Worm (Caenorhabditis elegans) whole organism, L4/young adult: ENCODE measurements around the gene C46F9.6.

Experiments used
- W03F9.2 ChIP-seq: fragments of 150-350 bp; optimal IDR thresholded peaks from 2 replicates; lab custom pipeline; 2014; ENCODE audit warnings: missing biosample characterization, missing genetic modification characterization
- dao-5 ChIP-seq: sonication (generic microtip); optimal IDR thresholded peaks from 2 replicates; lab custom pipeline; 2016; ENCODE audit warnings: missing genotype, missing genetic modification characterization, moderate library complexity, missing compliant biosample characterization
- him-1 ChIP-seq: sonication (generic microtip); optimal IDR thresholded peaks from 2 replicates; lab custom pipeline; 2016; ENCODE audit warnings: missing genotype, missing genetic modification reagents, missing genetic modification characterization, missing compliant biosample characterization

DNA sequence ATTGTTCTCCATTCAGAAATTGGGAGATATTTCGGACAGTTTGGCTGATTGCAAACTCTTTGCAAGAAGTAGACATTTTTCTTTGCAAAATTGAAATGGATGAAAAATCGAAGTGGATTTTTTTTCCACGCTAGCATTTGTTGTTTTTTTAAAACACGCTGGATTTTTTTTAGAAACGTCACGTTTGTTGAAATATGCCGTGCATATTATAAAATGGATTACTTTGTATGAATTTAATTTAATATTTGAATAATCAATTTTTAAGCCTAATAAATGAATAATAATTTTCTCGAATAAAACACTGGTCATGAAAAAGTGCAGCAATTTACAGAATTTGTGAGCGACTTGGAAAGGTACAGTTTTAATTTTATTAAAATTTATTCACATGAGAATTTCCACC is 47.1 kb downstream of the C46F9.6 start, which contains the start of gene ZK250.14:
- TF ChIP-seq him-1 (no peak), W03F9.2 (tag; lab: Kevin White, UChicago) (no peak), dao-5 (no peak)
